Worm (Caenorhabditis elegans): ENCODE data around the gene mtq-2.
A peak's percentile ranks its signal among the peaks of the same experiment; 100 is the strongest.

The mtq-2 gene

DNA sequence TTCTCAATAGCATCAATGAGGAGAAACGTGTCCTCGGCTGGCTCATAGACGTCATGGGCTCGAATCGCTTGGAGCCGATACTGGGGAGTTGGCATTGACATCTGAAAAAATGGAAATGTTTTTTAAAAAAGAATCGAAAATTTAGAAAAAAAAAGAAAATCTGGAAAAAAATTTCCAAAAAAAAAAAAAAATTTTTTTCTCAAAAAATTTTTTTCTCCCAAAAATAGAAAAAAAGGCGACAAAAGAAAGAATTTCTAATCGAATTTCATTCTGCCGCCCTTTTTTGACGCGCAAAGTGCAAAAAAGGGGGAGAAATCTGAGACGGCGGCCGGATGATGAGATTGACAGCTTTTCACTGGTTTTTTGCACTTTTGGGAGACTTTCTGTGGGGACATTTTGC is at the start of gene mtq-2:
mtq-2 (minus strand) TSS at position 101 of the 400 bp plus-strand sequence.
- TF ChIP-seq zfp-3 (GFP tag; conservative IDR thresholded peaks at IDR 0.05) (no peak), zag-1 (tag; optimal IDR thresholded peaks at IDR 0.05) (no peak), fkh-10 (GFP tag; optimal IDR thresholded peaks at IDR 0.05) (no peak), skn-1 (tag; optimal IDR thresholded peaks at IDR 0.05) (no peak), ZK546.5 (tag; optimal IDR thresholded peaks at IDR 0.05) (no peak), lir-3 (tag; optimal IDR thresholded peaks at IDR 0.05) (no peak), ceh-82 (tag; optimal IDR thresholded peaks at IDR 0.05) (no peak), nhr-25 (tag; optimal IDR thresholded peaks at IDR 0.05; ENCODE audit: borderline replicate concordance, insufficient read depth) (no peak), unc-130 (GFP tag; optimal IDR thresholded peaks at IDR 0.05) (no peak), ces-1 (GFP tag; optimal IDR thresholded peaks at IDR 0.05) (no peak), saeg-2 (GFP tag; IDR thresholded peaks at IDR 0.05) (no peak), hlh-30 (tag; optimal IDR thresholded peaks at IDR 0.05; ENCODE audit: insufficient read depth) (no peak), ztf-11 (tag; optimal IDR thresholded peaks at IDR 0.05) (no peak), gei-8 (GFP tag; optimal IDR thresholded peaks at IDR 0.05) (no peak), nhr-237 (tag; optimal IDR thresholded peaks at IDR 0.05) (no peak), F26F4.8 (GFP tag; conservative IDR thresholded peaks at IDR 0.05) (no peak), duxl-1 (tag; optimal IDR thresholded peaks at IDR 0.05; ENCODE audit: poor library complexity) (no peak), Y75B8A.6 (GFP tag; IDR thresholded peaks at IDR 0.05) (no peak)

- no peak for TF ChIP-seq F37D6.2 (tag; optimal IDR thresholded peaks at IDR 0.05)
- TF ChIP-seq lsy-2 (tag; optimal IDR thresholded peaks at IDR 0.05), result no peak
- TF ChIP-seq aha-1 (tag), result peak; percentile 32
- peak; percentile 76 for TF ChIP-seq ceh-28 (tag; optimal IDR thresholded peaks at IDR 0.05)
These were observed 47.1 kb upstream of the mtq-2 start for ce11 chrII:2236352-2236751.

ce11 chrII:2233240-2233639 is 44.0 kb upstream of the mtq-2 start, which contains the start of gene cct-3:
Gene cct-3, plus strand, starts transcription at chrII:2233540.
- TF ChIP-seq snpc-1.2 (GFP tag; IDR thresholded peaks at IDR 0.05), result no peak

- peak; percentile 41 to 80 for TF ChIP-seq lsy-2 (tag; optimal IDR thresholded peaks at IDR 0.05)
- TF ChIP-seq lin-38 (GFP tag; IDR thresholded peaks at IDR 0.05), result 0 out of 2 replicates have a peak, but pooled peaks have one; percentile 12
- TF ChIP-seq D1046.2 (GFP tag; IDR thresholded peaks at IDR 0.05), result peak; percentile 97
- 0 out of 2 replicates have a peak, but pooled peaks have one; percentile 32 for TF ChIP-seq hmg-1.1 (GFP tag; IDR thresholded peaks at IDR 0.05)
These were observed 43.2 kb upstream of the mtq-2 start, which contains the start of gene F54A3.6 for ce11 chrII:2232429-2232828. Gene F54A3.6, minus strand, starts transcription at chrII:2232470.

DNA sequence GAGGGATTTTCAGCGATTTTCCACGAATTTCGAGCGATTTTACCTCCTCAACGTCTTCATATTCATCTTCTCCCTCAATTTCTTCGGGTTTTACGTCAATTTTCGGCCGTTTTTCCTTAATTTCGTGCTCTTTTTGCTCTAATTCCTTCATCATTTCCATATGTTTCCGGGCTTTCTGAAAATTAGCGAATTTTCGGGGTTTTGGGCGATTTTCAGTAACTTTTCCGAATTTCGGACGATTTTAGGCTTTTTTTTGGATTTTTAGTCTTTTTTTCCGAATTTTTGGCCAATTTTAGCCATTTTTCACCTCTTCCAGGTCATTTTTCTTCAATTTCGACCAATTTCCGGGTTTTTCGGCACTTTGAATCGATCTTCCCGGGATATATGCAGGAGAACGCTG is 41.1 kb upstream of the mtq-2 start:
- TF ChIP-seq unc-62 (GFP tag; optimal IDR thresholded peaks at IDR 0.05 in 1 of 2) (peak in 1 of 2 experiments; percentile 7), unc-62 (tag; optimal IDR thresholded peaks at IDR 0.05) (no peak), aha-1 (tag) (peak; percentile 92), ama-1 (optimal IDR thresholded peaks at IDR 0.05) (no peak)

- TF ChIP-seq lin-39 (tag; optimal IDR thresholded peaks at IDR 0.05), result no peak
- no peak for TF ChIP-seq sdz-12 (GFP tag; optimal IDR thresholded peaks at IDR 0.05)
- TF ChIP-seq attf-4 (tag; optimal IDR thresholded peaks at IDR 0.05), result no peak
- TF ChIP-seq lin-1 (GFP tag; IDR thresholded peaks at IDR 0.05), result no peak
- TF ChIP-seq lin-15B (tag; optimal IDR thresholded peaks at IDR 0.05), result no peak
- TF ChIP-seq fos-1 (tag; optimal IDR thresholded peaks at IDR 0.05), result no peak
- no peak for TF ChIP-seq R02D3.7 (tag; optimal IDR thresholded peaks at IDR 0.05)
- no peak for TF ChIP-seq fkh-10 (GFP tag; optimal IDR thresholded peaks at IDR 0.05)
- no peak for TF ChIP-seq mxl-2 (GFP tag; conservative IDR thresholded peaks at IDR 0.05)
- TF ChIP-seq dmd-9 (GFP tag; IDR thresholded peaks at IDR 0.05), result no peak
- no peak for TF ChIP-seq lin-13 (GFP tag; optimal IDR thresholded peaks at IDR 0.05)
- no peak for TF ChIP-seq nhr-48 (tag; optimal IDR thresholded peaks at IDR 0.05)
- no peak for TF ChIP-seq lin-38 (GFP tag; IDR thresholded peaks at IDR 0.05)
- no peak for TF ChIP-seq ztf-7 (tag; optimal IDR thresholded peaks at IDR 0.05)
These were observed 36.4 kb upstream of the mtq-2 start, which contains the start of gene F54A3.5 for ce11 chrII:2225608-2226007. Gene F54A3.5, minus strand, starts transcription at chrII:2225708.
